Fruit fly (Drosophila melanogaster) S2 (cell line): Measurements from ENCODE around the gene TwdlX.

ENCODE experiments used
- CG8478 ChIP-seq: fragments of >200 bp; optimal IDR thresholded peaks from 2 replicates; lab custom pipeline; 2018
- CTCF ChIP-seq, 2 experiments: fragments of >200 bp; optimal IDR thresholded peaks; 2 replicates each; lab custom pipeline; 2018

TwdlX gene

dm6 chrX:16730791-16731190, at the start of gene TwdlX:
TwdlX (plus strand) TSS chrX:16731091.
- TF ChIP-seq CTCF (optimal IDR thresholded peaks at IDR 0.05; lab: Kevin White, UChicago) = no peak
- no peak for TF ChIP-seq CG8478 (lab: Kevin White, UChicago)

- TF ChIP-seq CG8478 (lab: Kevin White, UChicago) (no peak), CTCF (optimal IDR thresholded peaks at IDR 0.05; lab: Kevin White, UChicago) (peak; percentile 31 to 49)
These were observed 47.1 kb upstream of the TwdlX start, which contains the start of gene Axs for dm6 chrX:16683765-16684164. Axs (minus strand) TSS chrX:16683895.

DNA sequence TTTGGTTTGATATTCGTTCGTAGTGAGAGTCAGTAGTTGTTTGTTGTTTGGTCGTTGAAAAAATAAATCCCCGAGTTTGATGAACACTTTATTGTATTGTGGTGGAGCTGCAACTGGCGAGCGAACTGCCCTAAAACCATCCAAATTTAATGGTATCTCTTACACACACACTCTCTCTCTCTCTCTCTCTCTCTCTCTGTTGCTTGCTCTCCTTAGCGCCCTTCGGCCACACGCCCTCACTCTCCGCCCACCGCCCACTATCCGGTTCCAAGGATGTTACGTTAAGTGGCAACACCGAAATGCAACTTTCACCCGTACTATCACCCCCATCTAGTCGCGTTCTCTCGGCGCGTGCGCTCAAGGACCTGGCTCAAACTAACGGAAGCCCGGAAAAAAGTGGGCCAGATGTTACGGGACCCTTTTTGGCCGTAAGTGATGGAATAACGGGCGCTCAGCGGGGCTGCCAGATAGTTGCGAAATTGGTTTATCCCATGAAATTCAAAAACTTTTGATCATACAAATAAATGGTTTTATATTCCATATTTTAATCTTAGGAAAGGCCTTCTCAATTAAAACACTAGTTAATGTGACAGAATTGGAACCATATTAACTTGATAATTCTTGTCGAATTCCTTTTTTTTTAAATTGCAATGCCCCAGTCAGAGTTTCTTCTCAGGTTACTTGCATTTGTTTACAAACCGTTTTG, 43.3 kb upstream of the TwdlX start:
- no peak for TF ChIP-seq CTCF (optimal IDR thresholded peaks at IDR 0.05; lab: Kevin White, UChicago)
- TF ChIP-seq CG8478 (lab: Kevin White, UChicago) = no peak

- no peak for TF ChIP-seq CG8478 (lab: Kevin White, UChicago)
- no peak for TF ChIP-seq CTCF (optimal IDR thresholded peaks at IDR 0.05; lab: Kevin White, UChicago)
These were observed 42.8 kb upstream of the TwdlX start for dm6 chrX:16688106-16688459.

dm6 chrX:16689339-16689738, 41.6 kb upstream of the TwdlX start:
- TF ChIP-seq CTCF (optimal IDR thresholded peaks at IDR 0.05; lab: Kevin White, UChicago) (no peak), CG8478 (lab: Kevin White, UChicago) (no peak)

dm6 chrX:16689966-16690365, 40.9 kb upstream of the TwdlX start:
- TF ChIP-seq CG8478 (lab: Kevin White, UChicago) (no peak), CTCF (optimal IDR thresholded peaks at IDR 0.05; lab: Kevin White, UChicago) (no peak)

- TF ChIP-seq CTCF (optimal IDR thresholded peaks at IDR 0.05; lab: Kevin White, UChicago) (no peak), CG8478 (lab: Kevin White, UChicago) (no peak)
These were observed 40.4 kb upstream of the TwdlX start for dm6 chrX:16690499-16690898.

dm6 chrX:16691440-16691839, 39.5 kb upstream of the TwdlX start:
- TF ChIP-seq CG8478 (lab: Kevin White, UChicago) (no peak), CTCF (optimal IDR thresholded peaks at IDR 0.05; lab: Kevin White, UChicago) (no peak)

- TF ChIP-seq CTCF (optimal IDR thresholded peaks at IDR 0.05; lab: Kevin White, UChicago) = no peak
- TF ChIP-seq CG8478 (lab: Kevin White, UChicago) = no peak
These were observed 38.6 kb upstream of the TwdlX start for dm6 chrX:16692325-16692724.

DNA sequence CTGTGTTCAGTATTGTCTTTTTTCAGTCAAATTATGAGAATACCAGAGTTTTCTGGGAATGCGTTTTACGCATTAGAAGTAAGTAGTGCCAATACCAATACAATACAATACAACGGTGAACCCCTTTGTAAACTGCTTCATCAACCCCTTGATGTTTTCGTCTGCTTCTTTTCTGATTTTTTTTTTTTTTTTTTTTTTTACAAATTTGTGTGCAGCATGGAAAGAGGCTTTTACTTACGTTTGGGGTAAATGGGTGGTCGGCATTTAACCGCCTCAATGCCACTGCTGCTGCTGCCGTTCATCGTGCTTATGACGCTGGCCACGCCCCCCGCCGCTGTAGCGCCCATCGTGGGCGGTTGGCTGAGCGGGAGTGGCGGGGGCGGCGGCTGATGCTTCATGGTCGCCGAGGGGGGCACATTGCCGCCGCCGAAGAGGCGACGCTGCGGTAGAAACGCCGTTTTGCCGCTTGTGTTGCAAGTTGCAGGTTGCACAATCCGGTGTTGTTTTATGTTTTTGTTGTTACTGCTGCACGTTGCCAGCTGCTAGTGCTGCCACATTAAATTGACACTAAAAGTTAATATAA, 37.0 kb upstream of the TwdlX start:
- TF ChIP-seq CTCF (optimal IDR thresholded peaks at IDR 0.05; lab: Kevin White, UChicago) = no peak
- no peak for TF ChIP-seq CG8478 (lab: Kevin White, UChicago)

DNA sequence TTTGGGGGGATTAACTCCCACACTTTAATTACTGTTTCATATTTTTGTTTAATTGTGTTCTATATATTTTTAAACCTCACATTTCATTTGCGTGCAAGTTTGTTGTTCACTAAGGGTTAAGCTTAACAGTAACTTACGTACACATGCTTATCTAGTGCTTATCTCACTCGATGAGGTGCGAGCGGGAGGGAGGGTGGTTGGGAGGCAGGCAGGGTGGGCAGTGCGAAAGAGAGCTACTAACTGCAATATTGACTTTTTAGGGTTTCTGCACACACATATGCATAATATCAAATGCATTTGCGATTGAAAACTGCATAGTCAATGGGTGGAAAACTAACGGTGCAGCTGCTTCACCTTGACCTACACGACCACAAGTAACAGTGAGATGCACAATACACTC, 36.4 kb upstream of the TwdlX start:
- no peak for TF ChIP-seq CG8478 (lab: Kevin White, UChicago)
- no peak for TF ChIP-seq CTCF (optimal IDR thresholded peaks at IDR 0.05; lab: Kevin White, UChicago)

dm6 chrX:16694959-16695358, 35.9 kb upstream of the TwdlX start, which contains the start of gene Septin4:
Septin4 (minus strand) TSS chrX:16695173.
- TF ChIP-seq CG8478 (lab: Kevin White, UChicago) = no peak
- no peak for TF ChIP-seq CTCF (optimal IDR thresholded peaks at IDR 0.05; lab: Kevin White, UChicago)

dm6 chrX:16695658-16696181, 35.2 kb upstream of the TwdlX start, which contains the start of gene CG4678:
CG4678 (plus strand) TSS chrX:16696131.
- TF ChIP-seq CTCF (optimal IDR thresholded peaks at IDR 0.05; lab: Kevin White, UChicago) = peak in 1 of 2 experiments; percentile 23
- no peak for TF ChIP-seq CG8478 (lab: Kevin White, UChicago)

dm6 chrX:16696614-16697519, 34.0 kb upstream of the TwdlX start:
- no peak for TF ChIP-seq CG8478 (lab: Kevin White, UChicago)
- TF ChIP-seq CTCF (optimal IDR thresholded peaks at IDR 0.05; lab: Kevin White, UChicago) = no peak
